Worm (Caenorhabditis elegans) whole organism, L2 larva: ENCODE measurements around the gene R09E12.9.

ENCODE experiments used
- C34F6.9 ChIP-seq: fragments of 150-350 bp; optimal IDR thresholded peaks from 2 replicates; lab custom pipeline; 2014; ENCODE audit warnings: missing biosample characterization, missing genetic modification characterization
- F13H6.1 ChIP-seq: sonication (generic microtip); optimal IDR thresholded peaks from 2 replicates; lab custom pipeline; 2016; ENCODE audit warnings: missing genetic modification characterization, missing compliant biosample characterization
- R02D3.7 ChIP-seq: fragments of 150-350 bp; optimal IDR thresholded peaks from 2 replicates; lab custom pipeline; 2014; ENCODE audit warnings: missing biosample characterization, missing genetic modification characterization
- ZK546.5 ChIP-seq: sonication (generic microtip); optimal IDR thresholded peaks from 2 replicates; lab custom pipeline; 2017; ENCODE audit warnings: missing biosample characterization, missing genetic modification characterization
- alr-1 ChIP-seq: fragments of 150-350 bp; optimal IDR thresholded peaks from 2 replicates; lab custom pipeline; 2014; ENCODE audit warnings: missing biosample characterization, missing genetic modification characterization
- aly-2 ChIP-seq: fragments of 150-350 bp; optimal IDR thresholded peaks from 2 replicates; lab custom pipeline; 2014; ENCODE audit warnings: missing biosample characterization, missing genetic modification characterization
- ama-1 ChIP-seq: fragments of 150-350 bp; optimal IDR thresholded peaks from 2 replicates; lab custom pipeline; 2018; ENCODE audit warnings: inconsistent platforms
- blmp-1 ChIP-seq: sonication (generic microtip); optimal IDR thresholded peaks from 2 replicates; lab custom pipeline; 2017; ENCODE audit warnings: missing genetic modification characterization, mild to moderate bottlenecking, missing compliant biosample characterization, antibody characterized with exemption, moderate library complexity; ENCODE audit not compliant: insufficient read depth
- ceh-16 ChIP-seq: fragments of 150-350 bp; optimal IDR thresholded peaks from 2 replicates; lab custom pipeline; 2014; ENCODE audit warnings: missing biosample characterization, missing genetic modification characterization
- crh-2 ChIP-seq: sonication (generic microtip); optimal IDR thresholded peaks from 2 replicates; lab custom pipeline; 2017; ENCODE audit warnings: missing biosample characterization, missing genetic modification characterization
- dmd-4 ChIP-seq: sonication (generic microtip); optimal IDR thresholded peaks from 2 replicates; lab custom pipeline; 2017; ENCODE audit warnings: missing biosample characterization, missing genetic modification characterization
- egl-27 ChIP-seq: sonication (generic microtip); optimal IDR thresholded peaks from 3 replicates; lab custom pipeline; 2017; ENCODE audit warnings: missing biosample characterization, missing genetic modification reagents, missing genetic modification characterization
- elt-1 ChIP-seq: fragments of 150-350 bp; optimal IDR thresholded peaks from 2 replicates; lab custom pipeline; 2014; ENCODE audit warnings: missing biosample characterization, missing genetic modification characterization
- elt-3 ChIP-seq: sonication (generic microtip); optimal IDR thresholded peaks from 2 replicates; lab custom pipeline; 2017; ENCODE audit warnings: missing biosample characterization, missing genetic modification characterization
- fos-1 ChIP-seq: fragments of 150-350 bp; optimal IDR thresholded peaks from 2 replicates; lab custom pipeline; 2014; ENCODE audit warnings: missing biosample characterization, missing genetic modification characterization
- gmeb-1 ChIP-seq: fragments of 150-350 bp; optimal IDR thresholded peaks from 2 replicates; lab custom pipeline; 2014; ENCODE audit warnings: missing biosample characterization, missing genetic modification characterization
- lin-11 ChIP-seq: fragments of 150-350 bp; sonication (generic microtip); optimal IDR thresholded peaks from 2 replicates; lab custom pipeline; 2014; ENCODE audit warnings: missing biosample characterization, missing genetic modification characterization, inconsistent platforms, mixed read lengths
- lin-13 ChIP-seq: fragments of 150-350 bp; optimal IDR thresholded peaks from 2 replicates; lab custom pipeline; 2014; ENCODE audit warnings: missing biosample characterization, missing genetic modification reagents, missing genetic modification characterization
- lin-39 ChIP-seq: fragments of 150-350 bp; optimal IDR thresholded peaks from 2 replicates; lab custom pipeline; 2014; ENCODE audit warnings: missing biosample characterization, missing genetic modification reagents, missing genetic modification characterization
- lsy-2 ChIP-seq, 2 experiments: fragments of 150-350 bp in 1 of 2; sonication (generic microtip) in 1 of 2; optimal IDR thresholded peaks; 2 replicates each; lab custom pipeline; 2014 to 2017; ENCODE audit warnings: missing biosample characterization in 2 of 2, missing genetic modification characterization in 2 of 2
- mab-5 ChIP-seq: fragments of 150-350 bp; optimal IDR thresholded peaks from 2 replicates; lab custom pipeline; 2014; ENCODE audit warnings: missing biosample characterization, missing genetic modification characterization
- mbf-1 ChIP-seq: sonication (generic microtip); optimal IDR thresholded peaks from 2 replicates; lab custom pipeline; 2017; ENCODE audit warnings: missing biosample characterization, missing genetic modification characterization
- nhr-10 ChIP-seq: sonication (generic microtip); optimal IDR thresholded peaks from 2 replicates; lab custom pipeline; 2017; ENCODE audit warnings: missing biosample characterization, missing genetic modification characterization
- nhr-11 ChIP-seq: fragments of 150-350 bp; optimal IDR thresholded peaks from 2 replicates; lab custom pipeline; 2014; ENCODE audit warnings: missing biosample characterization, missing genetic modification characterization
- nhr-12 ChIP-seq: fragments of 150-350 bp; optimal IDR thresholded peaks from 2 replicates; lab custom pipeline; 2014; ENCODE audit warnings: missing biosample characterization, missing genetic modification characterization
- nhr-129 ChIP-seq: fragments of 150-350 bp; optimal IDR thresholded peaks from 2 replicates; lab custom pipeline; 2014; ENCODE audit warnings: missing biosample characterization, missing genetic modification characterization
- nhr-21 ChIP-seq: fragments of 150-350 bp; optimal IDR thresholded peaks from 2 replicates; lab custom pipeline; 2014; ENCODE audit warnings: missing biosample characterization, missing genetic modification characterization
- nhr-23 ChIP-seq: fragments of 150-350 bp; optimal IDR thresholded peaks from 2 replicates; lab custom pipeline; 2014; ENCODE audit warnings: missing biosample characterization, missing genetic modification reagents, missing genetic modification characterization
- nhr-237 ChIP-seq: fragments of 150-350 bp; optimal IDR thresholded peaks from 2 replicates; lab custom pipeline; 2014; ENCODE audit warnings: missing biosample characterization, missing genetic modification characterization
- nhr-25 ChIP-seq: fragments of 150-350 bp; sonication (generic microtip); optimal IDR thresholded peaks from 3 replicates; lab custom pipeline; 2014; ENCODE audit warnings: missing biosample characterization, missing genetic modification characterization
- nhr-6 ChIP-seq: fragments of 150-350 bp; optimal IDR thresholded peaks from 2 replicates; lab custom pipeline; 2014; ENCODE audit warnings: missing biosample characterization, missing genetic modification characterization
- nhr-77 ChIP-seq: fragments of 150-350 bp; optimal IDR thresholded peaks from 2 replicates; lab custom pipeline; 2014; ENCODE audit warnings: missing biosample characterization, missing genetic modification characterization
- peb-1 ChIP-seq: fragments of 150-350 bp; optimal IDR thresholded peaks from 2 replicates; lab custom pipeline; 2014; ENCODE audit warnings: missing biosample characterization, missing genetic modification characterization
- sem-4 ChIP-seq: fragments of 150-350 bp; optimal IDR thresholded peaks from 2 replicates; lab custom pipeline; 2014; ENCODE audit warnings: missing biosample characterization, missing genetic modification reagents, missing genetic modification characterization
- sma-3 ChIP-seq: sonication (generic microtip); optimal IDR thresholded peaks from 2 replicates; lab custom pipeline; 2016; ENCODE audit warnings: missing genetic modification reagents, missing genetic modification characterization, missing compliant biosample characterization
- sma-9 ChIP-seq, 2 experiments: fragments of 150-350 bp in 1 of 2; sonication (generic microtip) in 1 of 2; optimal IDR thresholded peaks; 2 replicates each; lab custom pipeline; 2014 to 2016; ENCODE audit warnings: missing genetic modification characterization in 2 of 2, mild to moderate bottlenecking in 1 of 2, missing biosample characterization in 1 of 2, missing compliant biosample characterization in 1 of 2, missing genetic modification reagents in 1 of 2, moderate library complexity in 1 of 2
- snpc-4 ChIP-seq: fragments of 150-350 bp; optimal IDR thresholded peaks from 2 replicates; lab custom pipeline; 2014; ENCODE audit warnings: missing biosample characterization, missing genetic modification characterization
- unc-39 ChIP-seq: fragments of 150-350 bp; optimal IDR thresholded peaks from 2 replicates; lab custom pipeline; 2014; ENCODE audit warnings: missing biosample characterization, missing genetic modification characterization
- unc-55 ChIP-seq: fragments of 150-350 bp; sonication (generic microtip); optimal IDR thresholded peaks from 3 replicates; lab custom pipeline; 2014; ENCODE audit warnings: missing biosample characterization, missing genetic modification reagents, missing genetic modification characterization
- unc-62 ChIP-seq: fragments of 150-350 bp; optimal IDR thresholded peaks from 2 replicates; lab custom pipeline; 2014; ENCODE audit warnings: missing biosample characterization, missing genetic modification reagents, missing genetic modification characterization
- zag-1 ChIP-seq: fragments of 150-350 bp; optimal IDR thresholded peaks from 2 replicates; lab custom pipeline; 2014; ENCODE audit warnings: missing biosample characterization, missing genetic modification characterization
- ztf-1 ChIP-seq: fragments of 200-800 bp; sonication (Bioruptor generic); conservative IDR thresholded peaks from 2 replicates; pipeline ENCODE4 v1.3.6; 2022; ENCODE audit warnings: missing genetic modification characterization, missing compliant biosample characterization
- ztf-4 ChIP-seq: fragments of 150-350 bp; optimal IDR thresholded peaks from 2 replicates; lab custom pipeline; 2014; ENCODE audit warnings: missing biosample characterization, missing genetic modification characterization

The R09E12.9 gene

DNA sequence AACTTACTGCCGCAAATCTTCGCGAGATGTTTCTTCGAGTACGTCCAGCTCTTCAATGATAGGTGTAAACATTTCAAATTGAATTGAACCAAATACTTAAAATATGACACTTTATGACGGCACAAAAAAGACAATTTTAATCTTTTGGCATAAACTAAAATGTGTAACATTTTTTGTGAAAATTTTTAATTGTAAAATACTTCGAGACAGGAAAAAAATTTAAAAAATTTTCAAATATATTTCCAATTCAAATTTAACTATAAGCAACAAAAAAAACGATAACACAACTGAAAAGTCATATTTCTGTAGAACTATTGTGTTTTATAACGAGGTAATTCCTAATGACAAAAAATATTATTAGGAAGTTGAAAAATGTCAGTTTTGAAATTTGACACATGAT, 15.5 kb upstream of the R09E12.9 start, which contains the start of gene C05E4.12:
Gene C05E4.12, minus strand, starts transcription at position 101 of the 400 bp plus-strand sequence.
- no peak for TF ChIP-seq R02D3.7 (tag; lab: Kevin White, UChicago)
- TF ChIP-seq unc-62 (GFP tag; lab: Kevin White, UChicago), result no peak
- no peak for TF ChIP-seq sem-4
- TF ChIP-seq mab-5 (tag; lab: Kevin White, UChicago), result no peak
- TF ChIP-seq lsy-2 (tag; optimal IDR thresholded peaks at IDR 0.05; lab: Kevin White, UChicago), result no peak

DNA sequence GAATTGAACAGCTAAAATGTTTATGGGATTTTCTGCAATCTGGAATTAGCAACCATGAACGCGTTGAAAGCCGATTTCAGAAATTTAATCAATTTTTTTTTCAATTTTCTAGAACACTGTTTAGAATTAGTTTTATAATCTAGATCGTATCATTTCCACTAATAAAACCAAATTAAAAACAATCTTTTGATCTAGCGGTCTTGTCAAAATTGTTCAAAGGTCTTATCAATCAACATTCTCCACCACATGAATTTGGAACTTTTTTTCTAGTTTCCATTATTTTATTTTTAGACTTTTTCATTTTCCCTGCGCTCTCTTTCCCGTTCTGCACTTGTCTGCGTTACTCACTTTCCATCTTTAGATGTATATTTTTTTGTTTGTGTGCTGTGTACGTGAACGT, 15.1 kb upstream of the R09E12.9 start, which contains the start of gene srp-2:
Gene srp-2, plus strand, starts transcription at position 301 of the 400 bp plus-strand sequence.
- TF ChIP-seq peb-1 (tag; lab: Kevin White, UChicago), result no peak
- no peak for TF ChIP-seq lin-13 (GFP tag; lab: Kevin White, UChicago)
- no peak for TF ChIP-seq sma-3 (GFP tag; lab: Kevin White, UChicago)
- TF ChIP-seq nhr-11, result no peak
- no peak for TF ChIP-seq mbf-1 (tag; lab: Kevin White, UChicago)
- TF ChIP-seq alr-1, result no peak
- TF ChIP-seq nhr-77 (tag; lab: Kevin White, UChicago), result no peak
- TF ChIP-seq nhr-12 (tag; lab: Kevin White, UChicago), result no peak
- no peak for TF ChIP-seq crh-2 (tag; lab: Kevin White, UChicago)
- TF ChIP-seq, all 48 proteins: peak for 0

DNA sequence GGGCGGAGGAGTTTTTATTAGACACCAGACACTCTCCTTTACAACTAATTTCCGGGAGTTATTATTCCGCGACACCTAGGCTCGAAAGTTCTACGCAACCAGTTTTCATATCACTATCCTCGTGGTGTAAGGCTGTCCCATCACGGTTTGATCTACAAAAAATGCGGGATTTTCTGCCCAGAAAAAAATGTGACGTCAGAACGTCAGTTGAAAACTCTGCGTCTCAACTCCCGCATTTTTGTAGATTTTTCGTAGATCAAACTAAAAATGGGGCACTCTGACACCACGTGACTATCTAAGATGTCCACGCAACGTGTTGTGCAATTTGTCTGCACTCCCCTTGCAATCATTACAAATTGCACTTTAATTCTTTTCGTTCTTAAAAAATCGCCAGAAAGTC, 12.7 kb upstream of the R09E12.9 start, which contains the start of gene str-238:
Gene str-238, plus strand, starts transcription at position 301 of the 400 bp plus-strand sequence.
- no peak for TF ChIP-seq F13H6.1

DNA sequence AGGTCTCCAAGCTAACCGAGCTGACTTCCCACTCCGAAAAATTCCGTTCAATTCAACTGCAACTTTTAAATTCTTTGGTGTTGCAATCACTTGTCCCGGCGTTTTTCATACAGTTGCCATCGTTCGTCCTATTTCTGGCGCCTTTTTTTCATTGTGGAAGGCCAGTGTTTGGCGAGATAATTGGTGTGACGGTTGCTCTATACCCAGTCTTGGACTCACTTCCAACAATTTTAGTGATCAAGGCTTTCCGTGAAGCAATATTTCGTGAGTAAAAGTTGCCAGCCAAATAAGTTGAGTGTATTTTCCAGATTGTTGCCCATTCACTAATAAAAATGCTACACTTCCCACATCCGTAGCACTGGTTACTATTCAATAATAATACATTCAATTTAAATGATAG, 5.2 kb upstream of the R09E12.9 start:
- TF ChIP-seq zag-1, result no peak
- no peak for TF ChIP-seq ztf-4
- TF ChIP-seq ama-1 (lab: Kevin White, UChicago), result no peak
- no peak for TF ChIP-seq lin-39 (tag; lab: Kevin White, UChicago)
- TF ChIP-seq fos-1 (tag; lab: Kevin White, UChicago), result no peak
- TF ChIP-seq nhr-6 (tag; lab: Kevin White, UChicago), result no peak
- TF ChIP-seq nhr-21, result no peak
- no peak for TF ChIP-seq elt-3 (tag; lab: Kevin White, UChicago)
- no peak for TF ChIP-seq blmp-1 (tag; lab: Kevin White, UChicago)
- no peak for TF ChIP-seq nhr-129 (tag; lab: Kevin White, UChicago)
- no peak for TF ChIP-seq unc-39
- no peak for TF ChIP-seq nhr-12 (tag; lab: Kevin White, UChicago)
- no peak for TF ChIP-seq lin-11 (tag; lab: Kevin White, UChicago)
- no peak for TF ChIP-seq aly-2 (tag; lab: Kevin White, UChicago)
- TF ChIP-seq lsy-2 (tag; optimal IDR thresholded peaks at IDR 0.05; lab: Kevin White, UChicago), result no peak
- no peak for TF ChIP-seq ZK546.5 (tag; lab: Kevin White, UChicago)
- TF ChIP-seq snpc-4, result no peak
- no peak for TF ChIP-seq dmd-4 (tag; lab: Kevin White, UChicago)

DNA sequence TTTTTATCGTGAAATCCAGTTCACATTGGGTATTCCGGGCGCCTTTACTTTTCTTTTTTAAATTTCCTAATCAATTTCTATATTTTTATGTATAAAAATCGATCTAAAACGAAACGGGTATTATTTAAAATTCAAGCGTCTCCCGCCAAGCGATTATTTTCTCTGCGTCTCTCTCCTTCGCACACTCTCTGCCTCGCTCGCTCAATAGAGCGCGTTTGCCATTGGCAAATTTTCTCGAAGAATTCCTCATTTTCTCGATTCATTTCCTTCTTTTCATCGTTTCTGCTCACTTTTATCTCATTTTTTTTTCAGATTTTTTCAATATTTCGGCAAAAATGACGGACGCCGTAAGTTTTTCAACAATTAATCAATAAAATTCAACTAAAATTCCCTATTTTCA, 4.1 kb upstream of the R09E12.9 start, which contains the start of gene sti-1:
Gene sti-1, plus strand, starts transcription at position 263 of the 400 bp plus-strand sequence.
- TF ChIP-seq ama-1 (lab: Kevin White, UChicago) (peak; percentile 55), gmeb-1 (tag; lab: Kevin White, UChicago) (peak; percentile 98), ztf-1 (no peak), R02D3.7 (tag; lab: Kevin White, UChicago) (peak; percentile 1), nhr-10 (no peak), ztf-4 (peak; percentile 72), sma-9 (GFP tag; optimal IDR thresholded peaks at IDR 0.05; lab: Kevin White, UChicago) (peak; percentile 89), sma-9 (tag; optimal IDR thresholded peaks at IDR 0.05; lab: Kevin White, UChicago) (no peak), nhr-21 (peak; percentile 81), mab-5 (tag; lab: Kevin White, UChicago) (peak; percentile 70), ceh-16 (tag; lab: Kevin White, UChicago) (no peak), crh-2 (tag; lab: Kevin White, UChicago) (peak; percentile 90), sma-3 (GFP tag; lab: Kevin White, UChicago) (peak; percentile 90), nhr-25 (peak; percentile 69), C34F6.9 (tag; lab: Kevin White, UChicago) (peak; percentile 93), peb-1 (tag; lab: Kevin White, UChicago) (no peak), lin-11 (tag; lab: Kevin White, UChicago) (peak; percentile 79), nhr-6 (tag; lab: Kevin White, UChicago) (peak; percentile 66), fos-1 (tag; lab: Kevin White, UChicago) (peak; percentile 66), nhr-129 (tag; lab: Kevin White, UChicago) (peak; percentile 69), unc-55 (GFP tag; lab: Kevin White, UChicago) (peak; percentile 89), nhr-12 (tag; lab: Kevin White, UChicago) (no peak), egl-27 (peak; percentile 72), nhr-237 (tag; lab: Kevin White, UChicago) (peak; percentile 9), aly-2 (tag; lab: Kevin White, UChicago) (no peak), F13H6.1 (peak; percentile 80), unc-62 (GFP tag; lab: Kevin White, UChicago) (peak; percentile 9), dmd-4 (tag; lab: Kevin White, UChicago) (no peak), elt-1 (tag; lab: Kevin White, UChicago) (no peak), nhr-23 (tag; lab: Kevin White, UChicago) (no peak), snpc-4 (peak; percentile 35), nhr-77 (tag; lab: Kevin White, UChicago) (no peak), lin-13 (GFP tag; lab: Kevin White, UChicago) (peak; percentile 88)
